Fruit fly (Drosophila melanogaster) whole organism, adult: ENCODE data around the gene CG10428.

ENCODE experiments used
- CG14711 ChIP-seq: fragments of 200-800 bp; sonication (Bioruptor generic); optimal IDR thresholded peaks from 2 replicates; lab custom pipeline; 2018; ENCODE audit warnings: missing biosample characterization, mild to moderate bottlenecking, missing genetic modification characterization, moderate library complexity
- CG5204 ChIP-seq: fragments of 200-800 bp; sonication (Bioruptor generic); optimal IDR thresholded peaks from 2 replicates; lab custom pipeline; 2016; ENCODE audit warnings: missing biosample characterization, missing genetic modification characterization
- ovo ChIP-seq: fragments of 200-800 bp; sonication (Bioruptor generic); optimal IDR thresholded peaks from 2 replicates; lab custom pipeline; 2016; ENCODE audit warnings: missing biosample characterization, missing genetic modification characterization
- pad ChIP-seq: fragments of 200-800 bp; sonication (Bioruptor generic); optimal IDR thresholded peaks from 3 replicates; lab custom pipeline; 2017; ENCODE audit warnings: missing biosample characterization, missing genetic modification characterization, mild to moderate bottlenecking, moderate library complexity, missing genetic modification reagents

dm6 chr2L:18980982-18981381 is 32.3 kb downstream of the CG10428 start:
- TF ChIP-seq pad, result no peak
- TF ChIP-seq ovo (GFP tag; lab: Kevin White, UChicago), result no peak
- TF ChIP-seq CG14711 (tag; lab: Kevin White, UChicago), result no peak
- TF ChIP-seq CG5204, result no peak
